Worm (Caenorhabditis elegans): ENCODE results near the gene F52G3.5.

DNA sequence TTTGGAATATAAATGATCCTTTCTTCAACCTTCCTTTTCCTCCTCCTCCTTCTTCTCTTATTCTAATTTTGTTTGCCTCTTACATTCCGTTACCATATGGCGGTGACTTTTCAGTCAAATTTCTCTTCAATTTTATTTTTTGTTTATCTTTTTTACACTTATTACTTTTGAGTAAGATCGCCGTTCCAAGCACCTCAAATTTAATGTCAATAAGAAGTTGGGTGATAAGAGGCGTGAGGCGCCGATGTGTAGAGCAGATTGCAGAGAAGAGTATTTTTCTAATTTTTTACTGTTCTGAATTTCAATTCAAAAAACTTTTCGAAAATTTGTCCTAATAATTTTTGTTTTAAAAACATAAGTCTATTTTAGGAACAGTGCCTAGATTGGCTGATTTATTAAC is 18.5 kb upstream of the F52G3.5 start:
- no peak for TF ChIP-seq nhr-12 (tag; optimal IDR thresholded peaks at IDR 0.05)
- no peak for TF ChIP-seq lsy-2 (tag; optimal IDR thresholded peaks at IDR 0.05)
- no peak for TF ChIP-seq lin-13 (tag; optimal IDR thresholded peaks at IDR 0.05)
- TF ChIP-seq nhr-28 (tag; optimal IDR thresholded peaks at IDR 0.05), result no peak
- TF ChIP-seq ztf-11 (tag; optimal IDR thresholded peaks at IDR 0.05), result no peak
- no peak for TF ChIP-seq nhr-76 (tag; optimal IDR thresholded peaks at IDR 0.05)
